Worm (Caenorhabditis elegans): Measurements from ENCODE around the gene pqn-71.

Gene pqn-71

ce11 chrV:15433654-15434053, 31.8 kb upstream of the pqn-71 start:
- peak; percentile 56; the same call in 1 of the 2 replicates for TF ChIP-seq mxl-2 (GFP tag; conservative IDR thresholded peaks at IDR 0.05)
- peak; percentile 38 for TF ChIP-seq aha-1 (tag)

ce11 chrV:15434647-15435046, 30.8 kb upstream of the pqn-71 start:
- TF ChIP-seq nhr-42 (GFP tag; IDR thresholded peaks at IDR 0.05), result no peak
- TF ChIP-seq pqm-1 (tag; optimal IDR thresholded peaks at IDR 0.05), result peak; percentile 57
- TF ChIP-seq T20F7.1 (GFP tag; optimal IDR thresholded peaks at IDR 0.05), result no peak
- TF ChIP-seq daf-16 (GFP tag; optimal IDR thresholded peaks at IDR 0.05), result no peak
- peak; percentile 53 for TF ChIP-seq daf-16 (tag; optimal IDR thresholded peaks at IDR 0.05)

- TF ChIP-seq nhr-237 (tag; optimal IDR thresholded peaks at IDR 0.05), result no peak
- TF ChIP-seq dmd-6 (GFP tag; IDR thresholded peaks at IDR 0.05), result peak; percentile 95; the same call in 1 of the 2 replicates
- no peak for TF ChIP-seq spr-1 (tag; optimal IDR thresholded peaks at IDR 0.05)
- TF ChIP-seq hlh-11 (tag; optimal IDR thresholded peaks at IDR 0.05), result no peak
- TF ChIP-seq aly-2 (tag; optimal IDR thresholded peaks at IDR 0.05), result no peak
- no peak for TF ChIP-seq nhr-41 (GFP tag; IDR thresholded peaks at IDR 0.05)
- peak; percentile 51 for TF ChIP-seq dve-1 (tag; optimal IDR thresholded peaks at IDR 0.05; ENCODE audit: insufficient read depth)
- no peak for TF ChIP-seq ztf-7 (tag; optimal IDR thresholded peaks at IDR 0.05)
- TF ChIP-seq F49E8.2 (tag; optimal IDR thresholded peaks at IDR 0.05; ENCODE audit: borderline replicate concordance), result no peak
- TF ChIP-seq nhr-77 (tag; optimal IDR thresholded peaks at IDR 0.05), result peak; percentile 10
- no peak for TF ChIP-seq Y75B8A.6 (GFP tag; IDR thresholded peaks at IDR 0.05)
- TF ChIP-seq nhr-48 (tag; optimal IDR thresholded peaks at IDR 0.05), result peak; percentile 25
- TF ChIP-seq pqm-1 (tag; optimal IDR thresholded peaks at IDR 0.05), result peak; percentile 88
- TF ChIP-seq daf-16 (GFP tag; optimal IDR thresholded peaks at IDR 0.05), result no peak
- TF ChIP-seq daf-16 (tag; optimal IDR thresholded peaks at IDR 0.05), result peak; percentile 71
- peak; percentile 72 for TF ChIP-seq nhr-28 (tag; optimal IDR thresholded peaks at IDR 0.05)
- no peak for TF ChIP-seq madf-5 (GFP tag; IDR thresholded peaks at IDR 0.05)
- no peak for TF ChIP-seq T26A8.4 (GFP tag; IDR thresholded peaks at IDR 0.05)
- TF ChIP-seq F26F4.8 (GFP tag; conservative IDR thresholded peaks at IDR 0.05), result no peak
- no peak for TF ChIP-seq unc-130 (GFP tag; optimal IDR thresholded peaks at IDR 0.05)
- peak; percentile 66 for TF ChIP-seq nhr-6 (tag; optimal IDR thresholded peaks at IDR 0.05)
Observed at ce11 chrV:15436133-15436532, 29.3 kb upstream of the pqn-71 start.

ce11 chrV:15442384-15442783, 23.1 kb upstream of the pqn-71 start:
- TF ChIP-seq egl-27 (tag; optimal IDR thresholded peaks at IDR 0.05), result no peak
- no peak for TF ChIP-seq mes-2 (tag; optimal IDR thresholded peaks at IDR 0.05; ENCODE audit: poor library complexity, severe bottlenecking)
- TF ChIP-seq mdt-29 (GFP tag; IDR thresholded peaks at IDR 0.05), result no peak
- no peak for TF ChIP-seq set-16 (GFP tag; IDR thresholded peaks at IDR 0.05)
- TF ChIP-seq arid-1 (GFP tag; conservative IDR thresholded peaks at IDR 0.05), result no peak
- TF ChIP-seq ZK337.2 (GFP tag; IDR thresholded peaks at IDR 0.05), result no peak
- no peak for TF ChIP-seq lin-39 (tag; optimal IDR thresholded peaks at IDR 0.05)
- TF ChIP-seq Y105C5A.15 (GFP tag; IDR thresholded peaks at IDR 0.05), result no peak
- TF ChIP-seq ceh-28 (tag; optimal IDR thresholded peaks at IDR 0.05), result no peak
- TF ChIP-seq D1046.2 (GFP tag; IDR thresholded peaks at IDR 0.05), result no peak
- TF ChIP-seq nhr-11 (tag; optimal IDR thresholded peaks at IDR 0.05), result no peak
- no peak for TF ChIP-seq Y5F2A.4 (GFP tag; optimal IDR thresholded peaks at IDR 0.05)
- no peak for TF ChIP-seq nhr-48 (tag; optimal IDR thresholded peaks at IDR 0.05)
- no peak for TF ChIP-seq zip-2 (tag; optimal IDR thresholded peaks at IDR 0.05)
- no peak for TF ChIP-seq php-3 (GFP tag; IDR thresholded peaks at IDR 0.05)
- no peak for TF ChIP-seq lsy-2 (tag; optimal IDR thresholded peaks at IDR 0.05)
- no peak for TF ChIP-seq ctbp-1 (GFP tag; IDR thresholded peaks at IDR 0.05)
- TF ChIP-seq Y75B8A.6 (GFP tag; IDR thresholded peaks at IDR 0.05), result no peak
- no peak for TF ChIP-seq nhr-77 (tag; optimal IDR thresholded peaks at IDR 0.05)
- TF ChIP-seq R02D3.7 (tag; optimal IDR thresholded peaks at IDR 0.05), result no peak
